Fruit fly (Drosophila melanogaster) whole organism, embryonic: ENCODE results near the gene CG32354.

Source experiments
- B-H2 ChIP-seq: fragments of 200-800 bp; sonication (Bioruptor generic); optimal IDR thresholded peaks from 2 replicates; lab custom pipeline; 2018; ENCODE audit warnings: missing biosample characterization, mild to moderate bottlenecking, missing genetic modification characterization
- CG10431 ChIP-seq: fragments of 200-800 bp; sonication (Bioruptor generic); optimal IDR thresholded peaks from 3 replicates; lab custom pipeline; 2018; ENCODE audit warnings: missing biosample characterization, mild to moderate bottlenecking, missing genetic modification characterization
- CG13296 ChIP-seq: fragments of 200-800 bp; sonication (Bioruptor generic); optimal IDR thresholded peaks from 3 replicates; lab custom pipeline; 2018; ENCODE audit warnings: missing biosample characterization, mild to moderate bottlenecking, missing genetic modification characterization
- CG13424 ChIP-seq: fragments of 200-800 bp; sonication (Bioruptor generic); optimal IDR thresholded peaks from 2 replicates; lab custom pipeline; 2019; ENCODE audit warnings: missing biosample characterization, mild to moderate bottlenecking, missing genetic modification characterization, moderate library complexity
- CG16813 ChIP-seq: fragments of 200-800 bp; sonication (Bioruptor generic); IDR thresholded peaks from 3 replicates; pipeline ENCODE4 v1.3.6; 2022; ENCODE audit warnings: missing biosample characterization, missing genetic modification characterization; ENCODE audit not compliant: partially characterized antibody
- CG3281 ChIP-seq: fragments of 200-800 bp; sonication (Bioruptor generic); optimal IDR thresholded peaks from 3 replicates; lab custom pipeline; 2017; ENCODE audit warnings: missing biosample characterization, mild to moderate bottlenecking, missing genetic modification characterization
- CG3407 ChIP-seq: fragments of 200-800 bp; sonication (Bioruptor generic); optimal IDR thresholded peaks from 2 replicates; lab custom pipeline; 2018; ENCODE audit warnings: missing biosample characterization, mild to moderate bottlenecking, missing genetic modification characterization
- CG4854 ChIP-seq: fragments of 200-800 bp; sonication (Bioruptor generic); optimal IDR thresholded peaks from 2 replicates; lab custom pipeline; 2016; ENCODE audit warnings: missing biosample characterization, missing genetic modification characterization, inconsistent platforms
- CG6175 ChIP-seq: fragments of 200-800 bp; sonication (Bioruptor generic); IDR thresholded peaks from 3 replicates; pipeline ENCODE4 v1.3.6; 2022; ENCODE audit warnings: missing biosample characterization, missing genetic modification characterization
- CG6683 ChIP-seq: fragments of 200-800 bp; sonication (Bioruptor generic); optimal IDR thresholded peaks from 2 replicates; lab custom pipeline; 2017; ENCODE audit warnings: missing biosample characterization, mild to moderate bottlenecking, missing genetic modification characterization, missing genetic modification reagents
- CG7556 ChIP-seq: fragments of 200-800 bp; sonication (Bioruptor generic); optimal IDR thresholded peaks from 2 replicates; lab custom pipeline; 2017; ENCODE audit warnings: missing biosample characterization, mild to moderate bottlenecking, missing genetic modification characterization
- CG7786 ChIP-seq: fragments of 200-800 bp; sonication (Bioruptor generic); optimal IDR thresholded peaks from 2 replicates; lab custom pipeline; 2016; ENCODE audit warnings: missing biosample characterization, missing genetic modification characterization
- CG7928 ChIP-seq: fragments of 200-800 bp; sonication (Bioruptor generic); optimal IDR thresholded peaks from 2 replicates; lab custom pipeline; 2017; ENCODE audit warnings: missing biosample characterization, mild to moderate bottlenecking, missing genetic modification characterization
- CG8944 ChIP-seq: fragments of 200-800 bp; sonication (Bioruptor generic); optimal IDR thresholded peaks from 3 replicates; lab custom pipeline; 2016; ENCODE audit warnings: missing biosample characterization, missing genetic modification characterization
- CG9215 ChIP-seq: fragments of 200-800 bp; sonication (Bioruptor generic); IDR thresholded peaks from 2 replicates; pipeline ENCODE4 v1.3.6; 2022; ENCODE audit warnings: missing biosample characterization, missing genetic modification characterization
- CG9876 ChIP-seq: fragments of 200-800 bp; sonication (Bioruptor generic); optimal IDR thresholded peaks from 2 replicates; lab custom pipeline; 2016; ENCODE audit warnings: missing biosample characterization, missing genetic modification characterization
- CHES-1-like ChIP-seq: fragments of 200-800 bp; sonication (Bioruptor generic); optimal IDR thresholded peaks from 2 replicates; lab custom pipeline; 2016; ENCODE audit warnings: missing biosample characterization, missing genetic modification characterization
- Hmr ChIP-seq: fragments of 200-800 bp; sonication (Bioruptor generic); optimal IDR thresholded peaks from 3 replicates; lab custom pipeline; 2017; ENCODE audit warnings: mild to moderate bottlenecking, missing biosample characterization, missing genetic modification reagents, missing genetic modification characterization
- Hr3 ChIP-seq: fragments of 200-800 bp; sonication (Bioruptor generic); optimal IDR thresholded peaks from 3 replicates; lab custom pipeline; 2016; ENCODE audit warnings: missing biosample characterization, missing genetic modification characterization
- Hr51 ChIP-seq, 2 experiments: fragments of 200-800 bp; sonication (Bioruptor generic); optimal IDR thresholded peaks; 2 replicates in 1 of 2; 3 replicates in 1 of 2; lab custom pipeline; 2016 to 2018; ENCODE audit warnings: missing biosample characterization in 2 of 2, missing genetic modification characterization in 2 of 2, mild to moderate bottlenecking in 1 of 2, moderate library complexity in 1 of 2
- Lhr ChIP-seq: fragments of 200-800 bp; sonication (Bioruptor generic); optimal IDR thresholded peaks from 3 replicates; lab custom pipeline; 2017; ENCODE audit warnings: mild to moderate bottlenecking, missing biosample characterization, missing genetic modification reagents, missing genetic modification characterization
- Oli ChIP-seq: fragments of 200-800 bp; sonication (Bioruptor generic); optimal IDR thresholded peaks from 2 replicates; lab custom pipeline; 2018; ENCODE audit warnings: missing biosample characterization, mild to moderate bottlenecking, missing genetic modification characterization, moderate library complexity
- Optix ChIP-seq: fragments of 200-800 bp; sonication (Bioruptor generic); IDR thresholded peaks from 3 replicates; pipeline ENCODE4 v1.3.6; 2022; ENCODE audit warnings: missing biosample characterization, missing genetic modification characterization
- Sox102F ChIP-seq: fragments of 200-800 bp; sonication (Bioruptor generic); optimal IDR thresholded peaks from 2 replicates; lab custom pipeline; 2018; ENCODE audit warnings: missing biosample characterization, mild to moderate bottlenecking, missing genetic modification characterization, moderate library complexity
- Stat92E ChIP-seq, 3 experiments: fragments of >200 bp in 2 of 3; fragments of 200-800 bp in 1 of 3; sonication (Bioruptor generic) in 1 of 3; optimal IDR thresholded peaks; 2 replicates each; lab custom pipeline; 2017 to 2019; ENCODE audit warnings: missing biosample characterization in 3 of 3, missing genetic modification characterization in 3 of 3, mild to moderate bottlenecking in 1 of 3, moderate library complexity in 1 of 3
- Usf ChIP-seq: fragments of 200-800 bp; sonication (Bioruptor generic); optimal IDR thresholded peaks from 2 replicates; lab custom pipeline; 2017; ENCODE audit warnings: missing genotype, missing biosample characterization, missing genetic modification characterization
- YL-1 ChIP-seq: fragments of 200-800 bp; sonication (Bioruptor generic); optimal IDR thresholded peaks from 3 replicates; lab custom pipeline; 2017; ENCODE audit warnings: missing biosample characterization, mild to moderate bottlenecking, missing genetic modification characterization
- abd-A ChIP-seq: fragments of 200-800 bp; sonication (Bioruptor generic); optimal IDR thresholded peaks from 3 replicates; lab custom pipeline; 2019; ENCODE audit warnings: missing biosample characterization, mild to moderate bottlenecking, missing genetic modification characterization, moderate library complexity
- br ChIP-seq: fragments of >200 bp; optimal IDR thresholded peaks from 2 replicates; lab custom pipeline; 2017
- caup ChIP-seq: fragments of 200-800 bp; sonication (Bioruptor generic); optimal IDR thresholded peaks from 3 replicates; lab custom pipeline; 2017; ENCODE audit warnings: missing biosample characterization, mild to moderate bottlenecking, missing genetic modification characterization, moderate library complexity; ENCODE audit not compliant: severe bottlenecking
- cg ChIP-seq: fragments of 200-800 bp; sonication (Bioruptor generic); optimal IDR thresholded peaks from 3 replicates; lab custom pipeline; 2019; ENCODE audit warnings: missing biosample characterization, mild to moderate bottlenecking, missing genetic modification characterization, moderate library complexity
- crc ChIP-seq: fragments of 200-800 bp; sonication (Bioruptor generic); optimal IDR thresholded peaks from 2 replicates; lab custom pipeline; 2016; ENCODE audit warnings: missing biosample characterization, missing genetic modification characterization
- crp ChIP-seq, 2 experiments: fragments of 200-800 bp; sonication (Bioruptor generic); optimal IDR thresholded peaks; 2 replicates in 1 of 2; 3 replicates in 1 of 2; lab custom pipeline; 2017; ENCODE audit warnings: missing biosample characterization in 2 of 2, missing genetic modification characterization in 2 of 2, mild to moderate bottlenecking in 1 of 2, moderate library complexity in 1 of 2
- en ChIP-seq: fragments of 200-800 bp; sonication (Bioruptor generic); optimal IDR thresholded peaks from 2 replicates; lab custom pipeline; 2016; ENCODE audit warnings: missing biosample characterization, missing genetic modification characterization
- esg ChIP-seq: fragments of 200-800 bp; sonication (Bioruptor generic); conservative IDR thresholded peaks from 2 replicates; pipeline ENCODE4 v1.3.6; 2022; ENCODE audit warnings: missing biosample characterization, missing genetic modification characterization
- fd64A ChIP-seq: fragments of 200-800 bp; sonication (Bioruptor generic); optimal IDR thresholded peaks from 3 replicates; lab custom pipeline; 2018; ENCODE audit warnings: missing biosample characterization, mild to moderate bottlenecking, missing genetic modification characterization
- ham ChIP-seq: fragments of 200-800 bp; sonication (Bioruptor generic); IDR thresholded peaks from 2 replicates; pipeline ENCODE4 v1.3.6; 2022; ENCODE audit warnings: missing biosample characterization, missing genetic modification characterization
- hbn ChIP-seq: fragments of 200-800 bp; sonication (Bioruptor generic); IDR thresholded peaks from 2 replicates; pipeline ENCODE4 v1.3.6; 2022; ENCODE audit warnings: missing biosample characterization, missing genetic modification characterization; ENCODE audit not compliant: partially characterized antibody
- lmd ChIP-seq: fragments of 200-800 bp; sonication (Bioruptor generic); IDR thresholded peaks from 2 replicates; pipeline ENCODE4 v1.3.6; 2022; ENCODE audit warnings: missing biosample characterization, missing genetic modification characterization
- lola ChIP-seq, 3 experiments: fragments of >200 bp in 2 of 3; fragments of 200-800 bp in 1 of 3; sonication (Bioruptor generic) in 1 of 3; optimal IDR thresholded peaks; 2 replicates each; lab custom pipeline; 2017 to 2019; ENCODE audit warnings: missing biosample characterization in 3 of 3, missing genetic modification characterization in 3 of 3, mild to moderate bottlenecking in 1 of 3, moderate library complexity in 1 of 3
- lov ChIP-seq, 2 experiments: fragments of 200-800 bp in 1 of 2; fragments of >200 bp in 1 of 2; sonication (Bioruptor generic) in 1 of 2; IDR thresholded peaks in 1 of 2; optimal IDR thresholded peaks in 1 of 2; 2 replicates in 1 of 2; 3 replicates in 1 of 2; pipeline versions ENCODE4 v1.3.6 to Lab custom; 2017 to 2022; ENCODE audit warnings: missing biosample characterization in 1 of 2, missing genetic modification characterization in 1 of 2
- odd ChIP-seq: fragments of 200-800 bp; sonication (Bioruptor generic); optimal IDR thresholded peaks from 2 replicates; lab custom pipeline; 2017; ENCODE audit warnings: missing biosample characterization, mild to moderate bottlenecking, missing genetic modification characterization
- onecut ChIP-seq: fragments of 200-800 bp; sonication (Bioruptor generic); IDR thresholded peaks from 2 replicates; pipeline ENCODE4 v1.3.6; 2022; ENCODE audit warnings: missing biosample characterization, missing genetic modification characterization
- peb ChIP-seq: fragments of 200-800 bp; sonication (Bioruptor generic); IDR thresholded peaks from 2 replicates; pipeline ENCODE4 v1.3.6; 2022; ENCODE audit warnings: missing biosample characterization, missing genetic modification characterization
- run ChIP-seq: fragments of 200-800 bp; sonication (Bioruptor generic); optimal IDR thresholded peaks from 3 replicates; lab custom pipeline; 2018; ENCODE audit warnings: missing biosample characterization, mild to moderate bottlenecking, missing genetic modification characterization
- sug ChIP-seq: fragments of 200-800 bp; optimal IDR thresholded peaks from 2 replicates; lab custom pipeline; 2019; ENCODE audit warnings: missing biosample characterization, mild to moderate bottlenecking, missing genetic modification characterization, moderate library complexity
- tin ChIP-seq: fragments of 200-800 bp; sonication (Bioruptor generic); optimal IDR thresholded peaks from 3 replicates; lab custom pipeline; 2016; ENCODE audit warnings: missing biosample characterization, missing genetic modification characterization
- unpg ChIP-seq: fragments of 200-800 bp; sonication (Bioruptor generic); optimal IDR thresholded peaks from 3 replicates; lab custom pipeline; 2018; ENCODE audit warnings: missing biosample characterization, mild to moderate bottlenecking, missing genetic modification characterization, moderate library complexity
- usp ChIP-seq: fragments of >200 bp; optimal IDR thresholded peaks from 2 replicates; lab custom pipeline; 2017; ENCODE audit warnings: missing biosample characterization, missing genetic modification characterization

Gene CG32354

dm6 chr3L:8395630-8396168, 26.3 kb downstream of the CG32354 start, which contains the start of gene CG7120 (continued):
- TF ChIP-seq CG6683 (no peak), unpg (peak; percentile 35), lmd (GFP tag; lab: Robert Waterston, UW) (no peak), CG13424 (peak; percentile 54), tin (GFP tag; lab: Kevin White, UChicago) (peak; percentile 28), usp (no peak), en (GFP tag; lab: Kevin White, UChicago) (no peak), Stat92E (GFP tag; optimal IDR thresholded peaks at IDR 0.05; lab: Kevin White, UChicago) (no peak), run (tag; lab: Kevin White, UChicago) (no peak), CG3407 (GFP tag; lab: Kevin White, UChicago) (no peak), lov (optimal IDR thresholded peaks at IDR 0.05; lab: Kevin White, UChicago) (no peak), lov (GFP tag; IDR thresholded peaks at IDR 0.05; lab: Robert Waterston, UW) (no peak), CG10431 (no peak), sug (tag; lab: Kevin White, UChicago) (no peak), Hmr (GFP tag; lab: Kevin White, UChicago) (peak; percentile 36), hbn (GFP tag; lab: Robert Waterston, UW) (no peak), br (lab: Kevin White, UChicago) (no peak), ham (GFP tag; lab: Robert Waterston, UW) (no peak), CG9876 (GFP tag; lab: Kevin White, UChicago) (no peak), CG7786 (peak; percentile 42), cg (GFP tag; lab: Kevin White, UChicago) (no peak), CG16813 (GFP tag; lab: Robert Waterston, UW) (no peak), odd (GFP tag; lab: Kevin White, UChicago) (peak; percentile 55), B-H2 (GFP tag; lab: Kevin White, UChicago) (no peak), CG13296 (GFP tag; lab: Kevin White, UChicago) (no peak), CG6175 (GFP tag; lab: Robert Waterston, UW) (no peak), fd64A (no peak), CG3281 (GFP tag; lab: Kevin White, UChicago) (no peak), peb (GFP tag; lab: Robert Waterston, UW) (no peak), crc (GFP tag; lab: Kevin White, UChicago) (no peak), Sox102F (GFP tag; lab: Kevin White, UChicago) (peak; percentile 59), caup (GFP tag; lab: Kevin White, UChicago) (peak; percentile 26), lola (GFP tag; optimal IDR thresholded peaks at IDR 0.05; lab: Kevin White, UChicago) (peak in 1 of 3 experiments; percentile 72), CG4854 (no peak), onecut (GFP tag; lab: Robert Waterston, UW) (no peak), Hr51 (GFP tag; optimal IDR thresholded peaks at IDR 0.05; lab: Kevin White, UChicago) (peak; percentile 18 to 55), YL-1 (GFP tag; lab: Kevin White, UChicago) (no peak), Usf (no peak), CG7928 (GFP tag; lab: Kevin White, UChicago) (no peak), CG8944 (GFP tag; lab: Kevin White, UChicago) (peak; percentile 11), Oli (peak; percentile 67), CG9215 (GFP tag; lab: Robert Waterston, UW) (no peak), Hr3 (GFP tag; lab: Kevin White, UChicago) (peak; percentile 7), Optix (GFP tag; lab: Robert Waterston, UW) (no peak), abd-A (tag; lab: Kevin White, UChicago) (no peak), CHES-1-like (GFP tag; lab: Kevin White, UChicago) (no peak), crp (GFP tag; optimal IDR thresholded peaks at IDR 0.05; lab: Kevin White, UChicago) (no peak), esg (GFP tag; lab: Robert Waterston, UW) (no peak), Lhr (GFP tag; lab: Kevin White, UChicago) (no peak), CG7556 (peak; percentile 49)
